Fruit fly (Drosophila melanogaster): ENCODE results near the gene GckIII.
A peak's percentile ranks its signal among the peaks of the same experiment; 100 is the strongest.

GckIII gene

dm6 chr3R:17115668-17116067 lies 30.4 kb downstream of the GckIII start (continued):
- TF ChIP-seq Sox100B (GFP tag; optimal IDR thresholded peaks at IDR 0.05) (peak; percentile 37), shn (GFP tag; optimal IDR thresholded peaks at IDR 0.05) (no peak), wek (GFP tag; optimal IDR thresholded peaks at IDR 0.05) (peak; percentile 31), Asciz (GFP tag; optimal IDR thresholded peaks at IDR 0.05) (peak; percentile 50), p53 (GFP tag; optimal IDR thresholded peaks at IDR 0.05) (no peak), slbo (GFP tag; IDR thresholded peaks at IDR 0.05) (no peak), CG15601 (tag; optimal IDR thresholded peaks at IDR 0.05) (peak; percentile 62), CG7372 (GFP tag; IDR thresholded peaks at IDR 0.05) (no peak), CG4707 (GFP tag; optimal IDR thresholded peaks at IDR 0.05) (peak; percentile 38), salm (tag; optimal IDR thresholded peaks at IDR 0.05) (peak; percentile 56), CG11695 (GFP tag; IDR thresholded peaks at IDR 0.05) (peak; percentile 15; the same call in 1 of the 3 replicates), usp (GFP tag; optimal IDR thresholded peaks at IDR 0.05) (no peak), CG15514 (GFP tag; optimal IDR thresholded peaks at IDR 0.05) (peak; percentile 17), sqz (GFP tag; optimal IDR thresholded peaks at IDR 0.05) (peak; percentile 77), CG6765 (GFP tag; optimal IDR thresholded peaks at IDR 0.05) (peak; percentile 27), Myb (GFP tag; optimal IDR thresholded peaks at IDR 0.05) (no peak), Mad (GFP tag; optimal IDR thresholded peaks at IDR 0.05) (no peak), BtbVII (GFP tag; optimal IDR thresholded peaks at IDR 0.05) (peak; percentile 71), CG33557 (GFP tag; optimal IDR thresholded peaks at IDR 0.05) (peak; percentile 69), lola (GFP tag; optimal IDR thresholded peaks at IDR 0.05) (peak in 1 of 3 experiments; percentile 1), pfk (GFP tag; optimal IDR thresholded peaks at IDR 0.05) (peak; percentile 35), CG2712 (tag; optimal IDR thresholded peaks at IDR 0.05) (peak; percentile 40), CG3407 (GFP tag; optimal IDR thresholded peaks at IDR 0.05) (peak; percentile 55), CG1529 (GFP tag; optimal IDR thresholded peaks at IDR 0.05) (peak; percentile 35), grn (GFP tag; optimal IDR thresholded peaks at IDR 0.05) (peak; percentile 45), trh (GFP tag; optimal IDR thresholded peaks at IDR 0.05) (no peak), kni (GFP tag; optimal IDR thresholded peaks at IDR 0.05) (peak; percentile 62), nau (GFP tag; optimal IDR thresholded peaks at IDR 0.05) (peak; percentile 35), D (optimal IDR thresholded peaks at IDR 0.05) (no peak), D (GFP tag; optimal IDR thresholded peaks at IDR 0.05) (peak; percentile 1), Antp (GFP tag; optimal IDR thresholded peaks at IDR 0.05) (no peak), CG14441 (GFP tag; IDR thresholded peaks at IDR 0.05) (0 out of 2 replicates have a peak, but pooled peaks have one; percentile 20), onecut (GFP tag; IDR thresholded peaks at IDR 0.05) (peak; percentile 15; the same call in 1 of the 2 replicates), ATbp (GFP tag; optimal IDR thresholded peaks at IDR 0.05) (peak; percentile 50), mam (GFP tag; optimal IDR thresholded peaks at IDR 0.05) (no peak), CG18619 (GFP tag; optimal IDR thresholded peaks at IDR 0.05) (peak; percentile 18), sens (GFP tag) (peak; percentile 70), Spps (tag; optimal IDR thresholded peaks at IDR 0.05) (no peak), lab (GFP tag; optimal IDR thresholded peaks at IDR 0.05) (peak; percentile 73), CG10543 (GFP tag; optimal IDR thresholded peaks at IDR 0.05) (peak; percentile 43), ato (GFP tag; IDR thresholded peaks at IDR 0.05; ENCODE audit: partially characterized antibody) (no peak), CG1233 (GFP tag; optimal IDR thresholded peaks at IDR 0.05) (peak; percentile 20), Hmx (GFP tag; optimal IDR thresholded peaks at IDR 0.05) (no peak), Scr (GFP tag; IDR thresholded peaks at IDR 0.05; ENCODE audit: partially characterized antibody) (no peak), nerfin-1 (tag; optimal IDR thresholded peaks at IDR 0.05) (peak; percentile 25), Kr (GFP tag; optimal IDR thresholded peaks at IDR 0.05) (peak; percentile 6), CG12219 (GFP tag; optimal IDR thresholded peaks at IDR 0.05) (peak; percentile 37), HLH4C (GFP tag; IDR thresholded peaks at IDR 0.05; ENCODE audit: partially characterized antibody) (no peak), CG14860 (GFP tag; IDR thresholded peaks at IDR 0.05; ENCODE audit: partially characterized antibody) (no peak), CG15696 (tag; optimal IDR thresholded peaks at IDR 0.05) (peak; percentile 50)
